Worm (Caenorhabditis elegans) whole organism, L1 larva: ENCODE data around the gene ppat-1.
A peak's percentile ranks its signal among the peaks of the same experiment; 100 is the strongest.

ENCODE experiments used
- C16A3.4 ChIP-seq: fragments of 150-350 bp; optimal IDR thresholded peaks from 2 replicates; lab custom pipeline; 2014; ENCODE audit warnings: missing biosample characterization, missing genetic modification characterization
- C34B4.2 ChIP-seq: sonication (generic microtip); optimal IDR thresholded peaks from 2 replicates; lab custom pipeline; 2017; ENCODE audit warnings: mild to moderate bottlenecking, missing genetic modification characterization, missing compliant biosample characterization
- F16B12.6 ChIP-seq: fragments of 150-350 bp; optimal IDR thresholded peaks from 2 replicates; lab custom pipeline; 2014; ENCODE audit warnings: missing biosample characterization, missing genetic modification characterization
- alr-1 ChIP-seq: fragments of 200-800 bp; sonication (Bioruptor generic); optimal IDR thresholded peaks from 2 replicates; lab custom pipeline; 2018; ENCODE audit warnings: borderline replicate concordance, mild to moderate bottlenecking, missing genetic modification characterization, missing compliant biosample characterization
- aly-2 ChIP-seq: fragments of 150-350 bp; optimal IDR thresholded peaks from 2 replicates; lab custom pipeline; 2014; ENCODE audit warnings: missing biosample characterization, missing genetic modification characterization
- ama-1 ChIP-seq: fragments of 150-350 bp; optimal IDR thresholded peaks from 2 replicates; lab custom pipeline; 2014
- blmp-1 ChIP-seq: fragments of 150-350 bp; optimal IDR thresholded peaks from 2 replicates; lab custom pipeline; 2014; ENCODE audit warnings: missing biosample characterization, missing genetic modification characterization
- ceh-63 ChIP-seq: fragments of 200-800 bp; sonication (Bioruptor generic); optimal IDR thresholded peaks from 2 replicates; lab custom pipeline; 2018; ENCODE audit warnings: mild to moderate bottlenecking, missing genetic modification characterization, missing compliant biosample characterization
- ceh-8 ChIP-seq: fragments of 200-800 bp; sonication (Bioruptor generic); optimal IDR thresholded peaks from 2 replicates; lab custom pipeline; 2018; ENCODE audit warnings: mild to moderate bottlenecking, missing genetic modification characterization, moderate library complexity, missing compliant biosample characterization
- ceh-88 ChIP-seq: fragments of 200-800 bp; sonication (Bioruptor generic); IDR thresholded peaks from 2 replicates; pipeline ENCODE4 v1.3.6; 2022; ENCODE audit warnings: missing genetic modification characterization, missing compliant biosample characterization
- ceh-90 ChIP-seq: sonication (generic microtip); optimal IDR thresholded peaks from 2 replicates; lab custom pipeline; 2016; ENCODE audit warnings: missing genetic modification characterization, missing compliant biosample characterization
- ces-1 ChIP-seq: fragments of 150-350 bp; optimal IDR thresholded peaks from 2 replicates; lab custom pipeline; 2014; ENCODE audit warnings: missing biosample characterization, missing genetic modification reagents, missing genetic modification characterization
- dpl-1 ChIP-seq, 3 experiments: fragments of 150-350 bp in 2 of 3; sonication (generic microtip) in 1 of 3; optimal IDR thresholded peaks; 2 replicates each; lab custom pipeline; 2014 to 2017; ENCODE audit warnings: missing biosample characterization in 3 of 3, missing genetic modification characterization in 3 of 3, missing genetic modification reagents in 3 of 3
- dsc-1 ChIP-seq: sonication (generic microtip); optimal IDR thresholded peaks from 2 replicates; lab custom pipeline; 2016; ENCODE audit warnings: mild to moderate bottlenecking, missing genetic modification characterization, missing compliant biosample characterization
- efl-1 ChIP-seq, 4 experiments: fragments of 150-350 bp; optimal IDR thresholded peaks in 3 of 4; peaks in 1 of 4; 1 replicate in 1 of 4; 2 replicates in 3 of 4; lab custom pipeline; 2014; ENCODE audit warnings: missing biosample characterization in 2 of 4, missing genetic modification characterization in 2 of 4, missing genetic modification reagents in 2 of 4
- egl-27 ChIP-seq, 2 experiments: fragments of 150-350 bp in 1 of 2; sonication (generic microtip); optimal IDR thresholded peaks; 3 replicates each; lab custom pipeline; 2017 to 2018; ENCODE audit warnings: missing biosample characterization in 2 of 2, missing genetic modification characterization in 2 of 2, missing genetic modification reagents in 2 of 2
- fkh-4 ChIP-seq: sonication (generic microtip); optimal IDR thresholded peaks from 2 replicates; lab custom pipeline; 2016; ENCODE audit warnings: missing compliant biosample characterization, missing genetic modification characterization, borderline replicate concordance
- fkh-8 ChIP-seq: sonication (generic microtip); optimal IDR thresholded peaks from 2 replicates; lab custom pipeline; 2016; ENCODE audit warnings: mild to moderate bottlenecking, missing genetic modification characterization, missing compliant biosample characterization
- fos-1 ChIP-seq: fragments of 150-350 bp; optimal IDR thresholded peaks from 2 replicates; lab custom pipeline; 2014; ENCODE audit warnings: missing biosample characterization, missing genetic modification characterization
- grh-1 ChIP-seq: fragments of 200-800 bp; sonication (Bioruptor generic); IDR thresholded peaks from 2 replicates; pipeline ENCODE4 v1.3.6; 2022; ENCODE audit warnings: missing genetic modification reagents, missing genetic modification characterization, missing compliant biosample characterization
- hlh-17 ChIP-seq: fragments of 200-800 bp; sonication (Bioruptor generic); optimal IDR thresholded peaks from 2 replicates; lab custom pipeline; 2018; ENCODE audit warnings: missing genetic modification characterization, mild to moderate bottlenecking, missing compliant biosample characterization, moderate library complexity, borderline replicate concordance
- hlh-4 ChIP-seq: sonication (generic microtip); optimal IDR thresholded peaks from 2 replicates; lab custom pipeline; 2016; ENCODE audit warnings: mild to moderate bottlenecking, missing genetic modification characterization, missing compliant biosample characterization
- hpl-2 ChIP-seq: fragments of 150-350 bp; optimal IDR thresholded peaks from 2 replicates; lab custom pipeline; 2014; ENCODE audit warnings: missing biosample characterization, missing genetic modification reagents, missing genetic modification characterization
- irx-1 ChIP-seq: sonication (generic microtip); optimal IDR thresholded peaks from 2 replicates; lab custom pipeline; 2016; ENCODE audit warnings: missing genetic modification characterization, missing compliant biosample characterization
- isw-1 ChIP-seq: fragments of 200-800 bp; sonication (Bioruptor generic); IDR thresholded peaks from 2 replicates; pipeline ENCODE4 v1.3.6; 2022; ENCODE audit warnings: missing genetic modification characterization, missing compliant biosample characterization
- jun-1 ChIP-seq: fragments of 150-350 bp; optimal IDR thresholded peaks from 2 replicates; lab custom pipeline; 2014; ENCODE audit warnings: missing biosample characterization, missing genetic modification reagents, missing genetic modification characterization
- lin-14 ChIP-seq: fragments of 200-800 bp; sonication (Bioruptor generic); optimal IDR thresholded peaks from 2 replicates; lab custom pipeline; 2018; ENCODE audit warnings: mild to moderate bottlenecking, missing genetic modification characterization, moderate library complexity, missing compliant biosample characterization
- lin-35 ChIP-seq, 2 experiments: fragments of 150-350 bp; optimal IDR thresholded peaks; 2 replicates each; lab custom pipeline; 2014; ENCODE audit warnings: missing biosample characterization in 2 of 2, missing genetic modification characterization in 2 of 2, missing genetic modification reagents in 2 of 2
- lin-39 ChIP-seq: fragments of 150-350 bp; optimal IDR thresholded peaks from 2 replicates; lab custom pipeline; 2014; ENCODE audit warnings: missing biosample characterization, missing genetic modification reagents, missing genetic modification characterization
- mab-9 ChIP-seq: fragments of 200-800 bp; sonication (Bioruptor generic); IDR thresholded peaks from 2 replicates; pipeline ENCODE4 v1.3.6; 2022; ENCODE audit warnings: missing genetic modification reagents, missing genetic modification characterization, missing compliant biosample characterization
- mdl-1 ChIP-seq, 2 experiments: fragments of 150-350 bp; optimal IDR thresholded peaks; 2 replicates each; lab custom pipeline; 2014 to 2017; ENCODE audit warnings: missing biosample characterization in 2 of 2, missing genetic modification characterization in 2 of 2, inconsistent platforms in 1 of 2
- mef-2 ChIP-seq: fragments of 150-350 bp; optimal IDR thresholded peaks from 2 replicates; lab custom pipeline; 2014; ENCODE audit warnings: missing biosample characterization, missing genetic modification characterization
- nhr-12 ChIP-seq: sonication (generic microtip); optimal IDR thresholded peaks from 2 replicates; lab custom pipeline; 2017; ENCODE audit warnings: missing biosample characterization, missing genetic modification characterization
- nhr-20 ChIP-seq: sonication (generic microtip); optimal IDR thresholded peaks from 2 replicates; lab custom pipeline; 2016; ENCODE audit warnings: mild to moderate bottlenecking, missing genetic modification characterization, missing compliant biosample characterization
- nhr-237 ChIP-seq: fragments of 150-350 bp; optimal IDR thresholded peaks from 2 replicates; lab custom pipeline; 2014; ENCODE audit warnings: missing biosample characterization, missing genetic modification characterization
- nhr-28 ChIP-seq: fragments of 150-350 bp; optimal IDR thresholded peaks from 2 replicates; lab custom pipeline; 2014; ENCODE audit warnings: missing biosample characterization, missing genetic modification characterization
- nhr-71 ChIP-seq: sonication (generic microtip); optimal IDR thresholded peaks from 2 replicates; lab custom pipeline; 2016; ENCODE audit warnings: mild to moderate bottlenecking, missing genetic modification characterization, moderate library complexity, missing compliant biosample characterization
- nhr-76 ChIP-seq: sonication (generic microtip); optimal IDR thresholded peaks from 2 replicates; lab custom pipeline; 2017; ENCODE audit warnings: missing biosample characterization, missing genetic modification characterization
- nhr-84 ChIP-seq: sonication (generic microtip); optimal IDR thresholded peaks from 2 replicates; lab custom pipeline; 2017; ENCODE audit warnings: missing biosample characterization, missing genetic modification characterization
- nhr-90 ChIP-seq: sonication (generic microtip); optimal IDR thresholded peaks from 2 replicates; lab custom pipeline; 2016; ENCODE audit warnings: mild to moderate bottlenecking, missing genetic modification characterization, missing compliant biosample characterization; ENCODE audit not compliant: poor library complexity
- pax-3 ChIP-seq: fragments of 200-800 bp; sonication (Bioruptor generic); optimal IDR thresholded peaks from 2 replicates; lab custom pipeline; 2018; ENCODE audit warnings: mild to moderate bottlenecking, missing genetic modification characterization, moderate library complexity, missing compliant biosample characterization
- skn-1 ChIP-seq: fragments of 150-350 bp; optimal IDR thresholded peaks from 2 replicates; lab custom pipeline; 2014; ENCODE audit warnings: missing biosample characterization, missing genetic modification characterization
- snpc-4 ChIP-seq: fragments of 150-350 bp; optimal IDR thresholded peaks from 2 replicates; lab custom pipeline; 2014; ENCODE audit warnings: missing biosample characterization, missing genetic modification characterization
- sptf-1 ChIP-seq: fragments of 150-350 bp; optimal IDR thresholded peaks from 2 replicates; lab custom pipeline; 2014; ENCODE audit warnings: missing biosample characterization, missing genetic modification characterization
- sup-37 ChIP-seq: fragments of 200-800 bp; sonication (Bioruptor generic); optimal IDR thresholded peaks from 2 replicates; lab custom pipeline; 2018; ENCODE audit warnings: mild to moderate bottlenecking, missing genetic modification characterization, missing compliant biosample characterization
- swsn-7 ChIP-seq: sonication (generic microtip); optimal IDR thresholded peaks from 2 replicates; lab custom pipeline; 2016; ENCODE audit warnings: missing genetic modification characterization, missing compliant biosample characterization
- tbx-2 ChIP-seq: sonication (generic microtip); optimal IDR thresholded peaks from 2 replicates; lab custom pipeline; 2016; ENCODE audit warnings: missing genetic modification characterization, missing compliant biosample characterization
- tlp-1 ChIP-seq: fragments of 150-350 bp; optimal IDR thresholded peaks from 2 replicates; lab custom pipeline; 2014; ENCODE audit warnings: missing biosample characterization, missing genetic modification characterization
- unc-130 ChIP-seq: fragments of 150-350 bp; optimal IDR thresholded peaks from 2 replicates; lab custom pipeline; 2017; ENCODE audit warnings: missing biosample characterization, missing genetic modification characterization, inconsistent platforms
- unc-86 ChIP-seq: sonication (generic microtip); optimal IDR thresholded peaks from 2 replicates; lab custom pipeline; 2016; ENCODE audit warnings: missing genetic modification characterization, missing compliant biosample characterization
- unc-98 ChIP-seq: fragments of 200-800 bp; sonication (Bioruptor generic); IDR thresholded peaks from 2 replicates; pipeline ENCODE4 v1.3.6; 2022; ENCODE audit warnings: missing genetic modification characterization, missing compliant biosample characterization
- vab-15 ChIP-seq: sonication (generic microtip); optimal IDR thresholded peaks from 2 replicates; lab custom pipeline; 2017; ENCODE audit warnings: missing genotype, mild to moderate bottlenecking, missing genetic modification characterization, missing compliant biosample characterization
- ztf-4 ChIP-seq: fragments of 150-350 bp; optimal IDR thresholded peaks from 2 replicates; lab custom pipeline; 2014; ENCODE audit warnings: missing biosample characterization, missing genetic modification characterization

The ppat-1 gene

ce11 chrIII:4721750-4722149 is 32.7 kb downstream of the ppat-1 start, which contains the start of gene acy-1 (continued):
- TF ChIP-seq fkh-4 (tag; lab: Kevin White, UChicago), result no peak
- TF ChIP-seq aly-2 (tag; lab: Kevin White, UChicago), result no peak
- no peak for TF ChIP-seq ceh-88 (GFP tag; lab: Robert Waterston, UW)
- peak; percentile 43 for TF ChIP-seq snpc-4 (tag; lab: Kevin White, UChicago)
- TF ChIP-seq skn-1 (tag; lab: Kevin White, UChicago), result peak; percentile 75
- peak; percentile 80 for TF ChIP-seq unc-86
- TF ChIP-seq irx-1 (tag; lab: Kevin White, UChicago), result peak; percentile 26
- peak; percentile 62 for TF ChIP-seq ceh-8 (GFP tag; lab: Kevin White, UChicago)
- no peak for TF ChIP-seq ztf-4 (tag; lab: Kevin White, UChicago)
- TF ChIP-seq ceh-90, result no peak
- no peak for TF ChIP-seq nhr-28
- peak; percentile 35 for TF ChIP-seq C16A3.4 (tag; lab: Kevin White, UChicago)
- peak; percentile 46 for TF ChIP-seq nhr-237 (tag; lab: Kevin White, UChicago)
- peak; percentile 59 for TF ChIP-seq jun-1 (tag; lab: Kevin White, UChicago)
- TF ChIP-seq lin-39 (tag; lab: Kevin White, UChicago), result peak; percentile 46
- peak; percentile 27; the same call in 1 of the 2 replicates for TF ChIP-seq mab-9
- no peak for TF ChIP-seq tlp-1
- peak; percentile 62 for TF ChIP-seq fos-1 (tag; lab: Kevin White, UChicago)
- no peak for TF ChIP-seq mef-2 (tag; lab: Kevin White, UChicago)
- TF ChIP-seq nhr-12 (tag; lab: Kevin White, UChicago), result no peak
- TF ChIP-seq isw-1 (GFP tag; lab: Robert Waterston, UW), result peak; percentile 64
- no peak for TF ChIP-seq sptf-1
- TF ChIP-seq C34B4.2, result no peak
- TF ChIP-seq egl-27 (tag; optimal IDR thresholded peaks at IDR 0.05; lab: Kevin White, UChicago), result peak in 1 of 2 experiments; percentile 40
- no peak for TF ChIP-seq nhr-90
- no peak for TF ChIP-seq grh-1 (GFP tag; lab: Robert Waterston, UW)
- TF ChIP-seq swsn-7 (tag; lab: Kevin White, UChicago), result peak; percentile 84
- no peak for TF ChIP-seq alr-1
- TF ChIP-seq tbx-2, result peak; percentile 73
- peak; percentile 83 for TF ChIP-seq fkh-8 (tag; lab: Kevin White, UChicago)
- TF ChIP-seq dpl-1 (GFP tag; optimal IDR thresholded peaks at IDR 0.05; lab: Kevin White, UChicago), result peak; percentile 58 to 75 (median 67)
- no peak for TF ChIP-seq ces-1 (GFP tag; lab: Kevin White, UChicago)
- TF ChIP-seq hpl-2 (GFP tag; lab: Kevin White, UChicago), result no peak
- peak; percentile 46; the same call in 1 of the 2 replicates for TF ChIP-seq unc-98 (GFP tag; lab: Robert Waterston, UW)
- no peak for TF ChIP-seq ama-1 (lab: Kevin White, UChicago)
- TF ChIP-seq nhr-20 (tag; lab: Kevin White, UChicago), result peak; percentile 58
- TF ChIP-seq efl-1 (optimal IDR thresholded peaks at IDR 0.05; lab: Kevin White, UChicago), result peak; percentile 85 to 88
- peak; percentile 76 to 95 for TF ChIP-seq efl-1 (GFP tag; optimal IDR thresholded peaks at IDR 0.05 in 1 of 2; lab: Kevin White, UChicago)
- peak; percentile 97 for TF ChIP-seq lin-14
- TF ChIP-seq ceh-63 (GFP tag; lab: Kevin White, UChicago), result no peak
- TF ChIP-seq vab-15, result no peak
- TF ChIP-seq lin-35 (GFP tag; optimal IDR thresholded peaks at IDR 0.05; lab: Kevin White, UChicago), result peak; percentile 50 to 76
- TF ChIP-seq sup-37 (GFP tag; lab: Kevin White, UChicago), result no peak
- no peak for TF ChIP-seq hlh-17
- TF ChIP-seq nhr-84 (tag; lab: Kevin White, UChicago), result no peak
- no peak for TF ChIP-seq nhr-76 (tag; lab: Kevin White, UChicago)
- TF ChIP-seq unc-130, result peak; percentile 34
- TF ChIP-seq blmp-1 (tag; lab: Kevin White, UChicago), result peak; percentile 38
- no peak for TF ChIP-seq hlh-4
- TF ChIP-seq nhr-71 (tag; lab: Kevin White, UChicago), result peak; percentile 91
- peak in 1 of 2 experiments; percentile 2 for TF ChIP-seq mdl-1 (tag; optimal IDR thresholded peaks at IDR 0.05; lab: Kevin White, UChicago)
- TF ChIP-seq pax-3 (tag; lab: Kevin White, UChicago), result peak; percentile 49
- TF ChIP-seq F16B12.6 (tag; lab: Kevin White, UChicago), result peak; percentile 25
- peak; percentile 71 for TF ChIP-seq dsc-1 (tag; lab: Kevin White, UChicago)
